Worm (Caenorhabditis elegans): ENCODE results near the gene arcp-1.

Gene arcp-1

ce11 chrIII:3803113-3803512, 43.9 kb upstream of the arcp-1 start:
- TF ChIP-seq nhr-25 (tag; optimal IDR thresholded peaks at IDR 0.05): no peak
- TF ChIP-seq nhr-67 (tag; optimal IDR thresholded peaks at IDR 0.05): no peak
- no peak for TF ChIP-seq nfya-1 (tag; optimal IDR thresholded peaks at IDR 0.05; ENCODE audit: insufficient read depth)

ce11 chrIII:3801379-3801894, 42.2 kb upstream of the arcp-1 start:
- peak; percentile 64 for TF ChIP-seq fkh-2 (tag; optimal IDR thresholded peaks at IDR 0.05)
- peak; percentile 81 for TF ChIP-seq ztf-4 (tag; optimal IDR thresholded peaks at IDR 0.05)
- TF ChIP-seq nhr-76 (tag; optimal IDR thresholded peaks at IDR 0.05): peak; percentile 58
- no peak for TF ChIP-seq nhr-28 (tag; optimal IDR thresholded peaks at IDR 0.05)
- TF ChIP-seq nhr-23 (tag; optimal IDR thresholded peaks at IDR 0.05): peak; percentile 98
- TF ChIP-seq nhr-77 (tag; optimal IDR thresholded peaks at IDR 0.05): peak; percentile 69
- peak; percentile 54 for TF ChIP-seq zag-1 (tag; optimal IDR thresholded peaks at IDR 0.05)
- TF ChIP-seq R02D3.7 (tag; optimal IDR thresholded peaks at IDR 0.05): peak; percentile 82
- no peak for TF ChIP-seq eor-1 (tag; optimal IDR thresholded peaks at IDR 0.05)
- TF ChIP-seq unc-39 (tag; optimal IDR thresholded peaks at IDR 0.05): peak; percentile 28
- peak; percentile 99 for TF ChIP-seq mdl-1 (tag; optimal IDR thresholded peaks at IDR 0.05)
- peak; percentile 88 for TF ChIP-seq snpc-4 (tag; optimal IDR thresholded peaks at IDR 0.05)
- TF ChIP-seq ceh-16 (tag; optimal IDR thresholded peaks at IDR 0.05): peak; percentile 43
- TF ChIP-seq jun-1 (tag; optimal IDR thresholded peaks at IDR 0.05): peak; percentile 98
- TF ChIP-seq mml-1 (tag; optimal IDR thresholded peaks at IDR 0.05): no peak
- peak; percentile 20 for TF ChIP-seq ama-1 (optimal IDR thresholded peaks at IDR 0.05)
- peak; percentile 86 for TF ChIP-seq lin-15B (tag; optimal IDR thresholded peaks at IDR 0.05)
- peak; percentile 99 for TF ChIP-seq pha-4 (tag; optimal IDR thresholded peaks at IDR 0.05)
- TF ChIP-seq tbx-2 (tag; optimal IDR thresholded peaks at IDR 0.05): peak; percentile 91
- TF ChIP-seq ZK546.5 (tag; optimal IDR thresholded peaks at IDR 0.05): peak; percentile 15
- peak; percentile 98 for TF ChIP-seq nfya-1 (tag; optimal IDR thresholded peaks at IDR 0.05; ENCODE audit: insufficient read depth)
- peak; percentile 79 for TF ChIP-seq fos-1 (tag; optimal IDR thresholded peaks at IDR 0.05)
- no peak for TF ChIP-seq aly-2 (tag; optimal IDR thresholded peaks at IDR 0.05)
- peak; percentile 97 for TF ChIP-seq fkh-10 (GFP tag; optimal IDR thresholded peaks at IDR 0.05)
- TF ChIP-seq nhr-67 (tag; optimal IDR thresholded peaks at IDR 0.05): no peak
- TF ChIP-seq nhr-43 (tag; optimal IDR thresholded peaks at IDR 0.05; ENCODE audit: poor library complexity, severe bottlenecking): peak; percentile 93
- peak; percentile 98 for TF ChIP-seq ceh-28 (tag; optimal IDR thresholded peaks at IDR 0.05)
- TF ChIP-seq elt-2 (tag; optimal IDR thresholded peaks at IDR 0.05): peak; percentile 74
- no peak for TF ChIP-seq daf-12 (tag; optimal IDR thresholded peaks at IDR 0.05)
- peak; percentile 85 for TF ChIP-seq skn-1 (tag; optimal IDR thresholded peaks at IDR 0.05)
- TF ChIP-seq unc-62 (GFP tag; optimal IDR thresholded peaks at IDR 0.05): peak; percentile 95
- peak; percentile 96 for TF ChIP-seq lin-39 (tag; optimal IDR thresholded peaks at IDR 0.05)
- peak; percentile 87 for TF ChIP-seq elt-1 (tag; optimal IDR thresholded peaks at IDR 0.05)
- no peak for TF ChIP-seq ztf-11 (tag; optimal IDR thresholded peaks at IDR 0.05)
- TF ChIP-seq nhr-25 (tag; optimal IDR thresholded peaks at IDR 0.05): peak; percentile 96
- TF ChIP-seq pqm-1 (tag; optimal IDR thresholded peaks at IDR 0.05): peak; percentile 84
- TF ChIP-seq hmg-11 (tag; optimal IDR thresholded peaks at IDR 0.05): peak; percentile 99
- no peak for TF ChIP-seq ceh-9 (tag; optimal IDR thresholded peaks at IDR 0.05)
- TF ChIP-seq ceh-82 (tag; optimal IDR thresholded peaks at IDR 0.05): peak; percentile 88
- TF ChIP-seq nhr-237 (tag; optimal IDR thresholded peaks at IDR 0.05): no peak
- TF ChIP-seq egl-27 (tag; optimal IDR thresholded peaks at IDR 0.05): peak; percentile 85
- TF ChIP-seq nhr-11 (tag; optimal IDR thresholded peaks at IDR 0.05): peak; percentile 86
- peak; percentile 43 for TF ChIP-seq sea-2 (GFP tag; optimal IDR thresholded peaks at IDR 0.05)
- no peak for TF ChIP-seq nhr-12 (tag; optimal IDR thresholded peaks at IDR 0.05)
- TF ChIP-seq elt-3 (tag; optimal IDR thresholded peaks at IDR 0.05): peak in 1 of 3 experiments; percentile 30
- peak; percentile 94 for TF ChIP-seq lsy-12 (tag; optimal IDR thresholded peaks at IDR 0.05)
- peak; percentile 96 for TF ChIP-seq egl-5 (tag; optimal IDR thresholded peaks at IDR 0.05)
